Worm (Caenorhabditis elegans): ENCODE measurements around the gene tdo-2.

DNA sequence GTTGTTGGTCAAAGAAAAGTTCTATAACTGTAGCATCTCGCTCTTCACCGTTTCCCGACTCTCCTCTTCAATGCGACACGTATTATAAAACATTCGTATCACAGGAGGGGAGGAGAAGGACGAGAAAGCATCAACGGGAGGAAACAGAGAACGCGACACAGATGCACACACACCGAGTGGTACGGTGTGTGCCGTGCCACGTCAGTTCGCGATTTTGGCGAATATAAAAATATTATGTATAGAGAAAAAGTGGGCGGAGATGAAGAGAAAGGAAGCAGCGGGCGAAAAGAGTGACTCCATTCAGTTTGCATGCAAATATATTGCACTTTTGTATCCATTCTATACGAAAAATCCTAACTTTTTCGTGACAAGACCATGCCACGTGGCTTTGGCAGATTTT lies 5.0 kb downstream of the tdo-2 start:
- TF ChIP-seq nhr-12 (tag; optimal IDR thresholded peaks at IDR 0.05) = no peak
- TF ChIP-seq sem-2 (GFP tag; optimal IDR thresholded peaks at IDR 0.05) = no peak
- TF ChIP-seq nhr-237 (tag; optimal IDR thresholded peaks at IDR 0.05) = no peak
- TF ChIP-seq elt-3 (tag; optimal IDR thresholded peaks at IDR 0.05) = no peak
- TF ChIP-seq drap-1 (GFP tag; optimal IDR thresholded peaks at IDR 0.05) = no peak

Measured in whole organism, mixed stage, embryonic.